Fruit fly (Drosophila melanogaster) whole organism, embryonic: ENCODE data around the gene Atx-1.
A peak's percentile ranks its signal among the peaks of the same experiment; 100 is the strongest.

ENCODE experiments used
- Antp ChIP-seq: fragments of 200-800 bp; sonication (Bioruptor generic); optimal IDR thresholded peaks from 3 replicates; lab custom pipeline; 2016; ENCODE audit warnings: missing biosample characterization, missing genetic modification characterization
- B-H2 ChIP-seq: fragments of 200-800 bp; sonication (Bioruptor generic); optimal IDR thresholded peaks from 2 replicates; lab custom pipeline; 2018; ENCODE audit warnings: missing biosample characterization, mild to moderate bottlenecking, missing genetic modification characterization
- Bgb ChIP-seq: fragments of 200-800 bp; sonication (Bioruptor generic); IDR thresholded peaks from 2 replicates; pipeline ENCODE4 v1.3.6; 2022; ENCODE audit warnings: missing biosample characterization, missing genetic modification characterization; ENCODE audit not compliant: partially characterized antibody
- CG10267 ChIP-seq: fragments of 200-800 bp; sonication (Bioruptor generic); optimal IDR thresholded peaks from 2 replicates; lab custom pipeline; 2018; ENCODE audit warnings: missing biosample characterization, mild to moderate bottlenecking, missing genetic modification characterization, moderate library complexity
- CG10543 ChIP-seq: fragments of 200-800 bp; sonication (Bioruptor generic); optimal IDR thresholded peaks from 3 replicates; lab custom pipeline; 2017; ENCODE audit warnings: missing biosample characterization, mild to moderate bottlenecking, missing genetic modification characterization, moderate library complexity
- CG10654 ChIP-seq: fragments of 200-800 bp; sonication (Bioruptor generic); optimal IDR thresholded peaks from 2 replicates; lab custom pipeline; 2016; ENCODE audit warnings: missing biosample characterization, missing genetic modification characterization
- CG11398 ChIP-seq: fragments of 200-800 bp; sonication (Bioruptor generic); optimal IDR thresholded peaks from 2 replicates; lab custom pipeline; 2016; ENCODE audit warnings: missing biosample characterization, missing genetic modification characterization
- CG1233 ChIP-seq: fragments of 200-800 bp; sonication (Bioruptor generic); optimal IDR thresholded peaks from 4 replicates; lab custom pipeline; 2018; ENCODE audit warnings: missing biosample characterization, mild to moderate bottlenecking, missing genetic modification characterization
- CG15601 ChIP-seq: fragments of 200-800 bp; sonication (Bioruptor generic); optimal IDR thresholded peaks from 3 replicates; lab custom pipeline; 2019; ENCODE audit warnings: missing biosample characterization, mild to moderate bottlenecking, missing genetic modification characterization, moderate library complexity
- CG1603 ChIP-seq: fragments of 200-800 bp; sonication (Bioruptor generic); optimal IDR thresholded peaks from 2 replicates; lab custom pipeline; 2019; ENCODE audit warnings: missing biosample characterization, mild to moderate bottlenecking, missing genetic modification characterization, moderate library complexity
- CG2889 ChIP-seq: fragments of 200-800 bp; sonication (Bioruptor generic); IDR thresholded peaks from 3 replicates; pipeline ENCODE4 v1.3.6; 2022; ENCODE audit warnings: missing biosample characterization, missing genetic modification characterization
- CG3281 ChIP-seq: fragments of 200-800 bp; sonication (Bioruptor generic); optimal IDR thresholded peaks from 3 replicates; lab custom pipeline; 2017; ENCODE audit warnings: missing biosample characterization, mild to moderate bottlenecking, missing genetic modification characterization
- CG4282 ChIP-seq: fragments of 200-800 bp; sonication (Bioruptor generic); optimal IDR thresholded peaks from 2 replicates; lab custom pipeline; 2016; ENCODE audit warnings: missing biosample characterization, missing genetic modification characterization
- CG6854 ChIP-seq: fragments of 200-800 bp; sonication (Bioruptor generic); optimal IDR thresholded peaks from 3 replicates; lab custom pipeline; 2017; ENCODE audit warnings: missing biosample characterization, mild to moderate bottlenecking, missing genetic modification characterization
- CG7271 ChIP-seq: fragments of 200-800 bp; sonication (Bioruptor generic); optimal IDR thresholded peaks from 2 replicates; lab custom pipeline; 2018; ENCODE audit warnings: missing biosample characterization, mild to moderate bottlenecking, missing genetic modification characterization, moderate library complexity
- CG8765 ChIP-seq: fragments of 200-800 bp; sonication (Bioruptor generic); IDR thresholded peaks from 2 replicates; pipeline ENCODE4 v1.3.6; 2022; ENCODE audit warnings: missing biosample characterization, missing genetic modification characterization
- CG9215 ChIP-seq: fragments of 200-800 bp; sonication (Bioruptor generic); IDR thresholded peaks from 2 replicates; pipeline ENCODE4 v1.3.6; 2022; ENCODE audit warnings: missing biosample characterization, missing genetic modification characterization
- CTCF ChIP-seq: fragments of 200-800 bp; sonication (Bioruptor generic); optimal IDR thresholded peaks from 2 replicates; lab custom pipeline; 2017; ENCODE audit warnings: missing biosample characterization, mild to moderate bottlenecking, missing genetic modification characterization, moderate library complexity
- Dll ChIP-seq: fragments of 200-800 bp; sonication (Bioruptor generic); IDR thresholded peaks from 4 replicates; pipeline ENCODE4 v1.3.6; 2022; ENCODE audit warnings: missing biosample characterization, missing genetic modification characterization; ENCODE audit not compliant: partially characterized antibody
- Doc3 ChIP-seq: fragments of 200-800 bp; sonication (Bioruptor generic); IDR thresholded peaks from 3 replicates; pipeline ENCODE4 v1.3.6; 2022; ENCODE audit warnings: missing biosample characterization, missing genetic modification characterization; ENCODE audit not compliant: partially characterized antibody
- Dp ChIP-seq: fragments of 200-800 bp; sonication (Bioruptor generic); optimal IDR thresholded peaks from 2 replicates; lab custom pipeline; 2018; ENCODE audit warnings: missing biosample characterization, mild to moderate bottlenecking, missing genetic modification characterization, moderate library complexity
- Drgx ChIP-seq: fragments of 200-800 bp; sonication (Bioruptor generic); IDR thresholded peaks from 2 replicates; pipeline ENCODE4 v1.3.6; 2022; ENCODE audit warnings: missing biosample characterization, missing genetic modification characterization
- Fer3 ChIP-seq: fragments of 200-800 bp; sonication (Bioruptor generic); optimal IDR thresholded peaks from 2 replicates; lab custom pipeline; 2018; ENCODE audit warnings: missing biosample characterization, mild to moderate bottlenecking, missing genetic modification characterization, moderate library complexity
- HHEX ChIP-seq: fragments of 200-800 bp; sonication (Bioruptor generic); optimal IDR thresholded peaks from 3 replicates; lab custom pipeline; 2017; ENCODE audit warnings: missing biosample characterization, mild to moderate bottlenecking, missing genetic modification characterization, missing genetic modification reagents
- Lpt ChIP-seq: fragments of >200 bp; optimal IDR thresholded peaks from 2 replicates; lab custom pipeline; 2018; ENCODE audit warnings: missing biosample characterization, missing genetic modification characterization
- Myb ChIP-seq: fragments of 200-800 bp; sonication (Bioruptor generic); optimal IDR thresholded peaks from 2 replicates; lab custom pipeline; 2016; ENCODE audit warnings: missing biosample characterization, missing genetic modification characterization
- NC2β ChIP-seq: fragments of 200-800 bp; sonication (Bioruptor generic); optimal IDR thresholded peaks from 2 replicates; lab custom pipeline; 2016; ENCODE audit warnings: missing biosample characterization, missing genetic modification characterization
- Oli ChIP-seq: fragments of 200-800 bp; sonication (Bioruptor generic); optimal IDR thresholded peaks from 2 replicates; lab custom pipeline; 2018; ENCODE audit warnings: missing biosample characterization, mild to moderate bottlenecking, missing genetic modification characterization, moderate library complexity
- Opbp ChIP-seq: fragments of 200-800 bp; sonication (Bioruptor generic); IDR thresholded peaks from 3 replicates; pipeline ENCODE4 v1.3.6; 2022; ENCODE audit warnings: missing biosample characterization, missing genetic modification characterization; ENCODE audit not compliant: partially characterized antibody
- Spps ChIP-seq: fragments of 200-800 bp; sonication (Bioruptor generic); optimal IDR thresholded peaks from 2 replicates; lab custom pipeline; 2018; ENCODE audit warnings: missing biosample characterization, mild to moderate bottlenecking, missing genetic modification characterization
- Stat92E ChIP-seq, 3 experiments: fragments of >200 bp in 2 of 3; fragments of 200-800 bp in 1 of 3; sonication (Bioruptor generic) in 1 of 3; optimal IDR thresholded peaks; 2 replicates each; lab custom pipeline; 2017 to 2019; ENCODE audit warnings: missing biosample characterization in 3 of 3, missing genetic modification characterization in 3 of 3, mild to moderate bottlenecking in 1 of 3, moderate library complexity in 1 of 3
- ab ChIP-seq: fragments of 200-800 bp; sonication (Bioruptor generic); optimal IDR thresholded peaks from 2 replicates; lab custom pipeline; 2016; ENCODE audit warnings: missing biosample characterization, missing genetic modification characterization
- abd-A ChIP-seq: fragments of 200-800 bp; sonication (Bioruptor generic); optimal IDR thresholded peaks from 3 replicates; lab custom pipeline; 2019; ENCODE audit warnings: missing biosample characterization, mild to moderate bottlenecking, missing genetic modification characterization, moderate library complexity
- az2 ChIP-seq: fragments of 200-800 bp; sonication (Bioruptor generic); optimal IDR thresholded peaks from 3 replicates; lab custom pipeline; 2016; ENCODE audit warnings: missing biosample characterization, missing genetic modification characterization
- crc ChIP-seq: fragments of 200-800 bp; sonication (Bioruptor generic); optimal IDR thresholded peaks from 2 replicates; lab custom pipeline; 2016; ENCODE audit warnings: missing biosample characterization, missing genetic modification characterization
- croc ChIP-seq: fragments of 200-800 bp; sonication (Bioruptor generic); conservative IDR thresholded peaks from 3 replicates; pipeline ENCODE4 v1.3.6; 2022; ENCODE audit warnings: missing biosample characterization, missing genetic modification characterization
- fru ChIP-seq: fragments of >200 bp; optimal IDR thresholded peaks from 2 replicates; lab custom pipeline; 2017
- fu2 ChIP-seq: fragments of 200-800 bp; sonication (Bioruptor generic); optimal IDR thresholded peaks from 2 replicates; lab custom pipeline; 2016; ENCODE audit warnings: missing biosample characterization, missing genetic modification characterization
- grn ChIP-seq: fragments of 200-800 bp; sonication (Bioruptor generic); optimal IDR thresholded peaks from 3 replicates; lab custom pipeline; 2017; ENCODE audit warnings: missing biosample characterization, missing genetic modification characterization
- ind ChIP-seq: fragments of 200-800 bp; sonication (Bioruptor generic); optimal IDR thresholded peaks from 3 replicates; lab custom pipeline; 2016; ENCODE audit warnings: missing biosample characterization, missing genetic modification characterization
- kay ChIP-seq: fragments of 200-800 bp; sonication (Bioruptor generic); optimal IDR thresholded peaks from 2 replicates; lab custom pipeline; 2016; ENCODE audit warnings: missing biosample characterization, missing genetic modification characterization
- lola ChIP-seq, 3 experiments: fragments of >200 bp in 2 of 3; fragments of 200-800 bp in 1 of 3; sonication (Bioruptor generic) in 1 of 3; optimal IDR thresholded peaks; 2 replicates each; lab custom pipeline; 2017 to 2019; ENCODE audit warnings: missing biosample characterization in 3 of 3, missing genetic modification characterization in 3 of 3, mild to moderate bottlenecking in 1 of 3, moderate library complexity in 1 of 3
- maf-S ChIP-seq: fragments of 200-800 bp; sonication (Bioruptor generic); optimal IDR thresholded peaks from 2 replicates; lab custom pipeline; 2016; ENCODE audit warnings: missing biosample characterization, missing genetic modification characterization
- pita ChIP-seq: fragments of 200-800 bp; sonication (Bioruptor generic); optimal IDR thresholded peaks from 2 replicates; lab custom pipeline; 2017; ENCODE audit warnings: missing biosample characterization, mild to moderate bottlenecking, missing genetic modification characterization
- ro ChIP-seq: fragments of 200-800 bp; sonication (Bioruptor generic); IDR thresholded peaks from 2 replicates; pipeline ENCODE4 v1.3.6; 2022; ENCODE audit warnings: missing biosample characterization, missing genetic modification characterization
- sna ChIP-seq: fragments of 200-800 bp; sonication (Bioruptor generic); IDR thresholded peaks from 2 replicates; pipeline ENCODE4 v1.3.6; 2022; ENCODE audit warnings: missing biosample characterization, missing genetic modification characterization; ENCODE audit not compliant: partially characterized antibody
- stwl ChIP-seq: fragments of 200-800 bp; sonication (Bioruptor generic); optimal IDR thresholded peaks from 3 replicates; lab custom pipeline; 2018; ENCODE audit warnings: missing biosample characterization, mild to moderate bottlenecking, missing genetic modification characterization, moderate library complexity
- sug ChIP-seq: fragments of 200-800 bp; optimal IDR thresholded peaks from 2 replicates; lab custom pipeline; 2019; ENCODE audit warnings: missing biosample characterization, mild to moderate bottlenecking, missing genetic modification characterization, moderate library complexity
- tio ChIP-seq: fragments of 200-800 bp; sonication (Bioruptor generic); optimal IDR thresholded peaks from 2 replicates; lab custom pipeline; 2017; ENCODE audit warnings: missing biosample characterization, missing genetic modification characterization, inconsistent platforms
- tll ChIP-seq, 2 experiments: fragments of 200-800 bp in 1 of 2; fragments of >200 bp in 1 of 2; sonication (Bioruptor generic) in 1 of 2; optimal IDR thresholded peaks; 2 replicates each; lab custom pipeline; 2017 to 2019; ENCODE audit warnings: missing biosample characterization in 2 of 2, missing genetic modification characterization in 2 of 2, mild to moderate bottlenecking in 1 of 2, moderate library complexity in 1 of 2
- z ChIP-seq: fragments of 200-800 bp; sonication (Bioruptor generic); IDR thresholded peaks from 3 replicates; pipeline ENCODE4 v1.3.6; 2022; ENCODE audit warnings: missing biosample characterization, missing genetic modification characterization

Atx-1 gene

DNA sequence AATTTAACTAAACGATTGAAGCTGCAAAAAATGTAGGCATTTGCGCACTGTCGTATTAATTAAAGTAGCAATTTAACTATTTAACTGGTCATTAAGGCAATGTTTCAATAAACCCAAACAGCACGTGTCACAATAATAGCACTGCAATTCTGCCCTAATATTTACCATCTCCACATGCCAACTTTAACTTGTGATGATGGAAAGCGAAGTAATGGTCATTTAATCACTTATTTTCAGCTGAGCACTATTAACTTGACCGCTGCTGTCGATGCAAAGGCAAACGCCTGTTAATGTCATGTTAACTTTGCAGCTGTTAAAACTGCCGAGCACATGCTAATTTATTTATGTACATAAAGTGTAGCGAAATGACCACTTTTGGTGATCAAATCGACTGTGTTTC, 28.8 kb upstream of the Atx-1 start (continued):
- peak; percentile 50 for TF ChIP-seq CG4282 (GFP tag; lab: Kevin White, UChicago)
- TF ChIP-seq croc (GFP tag; lab: Robert Waterston, UW): peak; percentile 33; the same call in 1 of the 3 replicates
- peak; percentile 87 for TF ChIP-seq Oli
- TF ChIP-seq sug (tag; lab: Kevin White, UChicago): peak; percentile 44
- TF ChIP-seq Stat92E (GFP tag; optimal IDR thresholded peaks at IDR 0.05; lab: Kevin White, UChicago): no peak
- TF ChIP-seq HHEX (GFP tag; lab: Kevin White, UChicago): peak; percentile 81
- peak; percentile 74 for TF ChIP-seq CG10654 (GFP tag; lab: Kevin White, UChicago)
- peak; percentile 68 for TF ChIP-seq ro (GFP tag; lab: Robert Waterston, UW)
- peak; percentile 62 for TF ChIP-seq Myb (GFP tag; lab: Kevin White, UChicago)
- peak; percentile 35 for TF ChIP-seq CTCF
- TF ChIP-seq Lpt: no peak
- TF ChIP-seq CG11398 (GFP tag; lab: Kevin White, UChicago): peak; percentile 28
- no peak for TF ChIP-seq B-H2 (GFP tag; lab: Kevin White, UChicago)
- TF ChIP-seq ind (GFP tag; lab: Kevin White, UChicago): peak; percentile 85
- peak; percentile 20 for TF ChIP-seq kay (GFP tag; lab: Kevin White, UChicago)
- TF ChIP-seq fru: no peak
- TF ChIP-seq CG3281 (GFP tag; lab: Kevin White, UChicago): peak; percentile 83
- peak; percentile 93 for TF ChIP-seq CG1603 (tag; lab: Kevin White, UChicago)
- TF ChIP-seq NC2β (GFP tag; lab: Kevin White, UChicago): peak; percentile 64
- peak; percentile 75; the same call in 2 of the 3 replicates for TF ChIP-seq CG2889 (GFP tag; lab: Robert Waterston, UW)
- no peak for TF ChIP-seq sna (GFP tag; lab: Robert Waterston, UW)
- TF ChIP-seq maf-S (GFP tag; lab: Kevin White, UChicago): peak; percentile 76
- TF ChIP-seq Spps (tag; lab: Kevin White, UChicago): peak; percentile 37
- peak in 1 of 3 experiments; percentile 50 for TF ChIP-seq lola (GFP tag; optimal IDR thresholded peaks at IDR 0.05; lab: Kevin White, UChicago)
- no peak for TF ChIP-seq grn (GFP tag; lab: Kevin White, UChicago)
- TF ChIP-seq Antp (GFP tag; lab: Kevin White, UChicago): peak; percentile 76
- TF ChIP-seq stwl: no peak
- TF ChIP-seq CG15601 (tag; lab: Kevin White, UChicago): peak; percentile 37
- TF ChIP-seq Drgx (GFP tag; lab: Robert Waterston, UW): peak; percentile 89
- no peak for TF ChIP-seq abd-A (tag; lab: Kevin White, UChicago)
- no peak for TF ChIP-seq Doc3 (GFP tag; lab: Robert Waterston, UW)
- no peak for TF ChIP-seq Bgb (GFP tag; lab: Robert Waterston, UW)
- 0 out of 2 replicates have a peak, but pooled peaks have one; percentile 37 for TF ChIP-seq CG8765
- no peak for TF ChIP-seq pita (GFP tag; lab: Kevin White, UChicago)
- TF ChIP-seq Dll (GFP tag; lab: Robert Waterston, UW): no peak
- TF ChIP-seq Fer3: peak; percentile 83
- no peak for TF ChIP-seq CG10543 (GFP tag; lab: Kevin White, UChicago)
- peak; percentile 67 for TF ChIP-seq CG6854 (GFP tag; lab: Kevin White, UChicago)
- peak; percentile 53 for TF ChIP-seq CG10267
- TF ChIP-seq CG7271 (tag; lab: Kevin White, UChicago): no peak
- TF ChIP-seq tio: peak; percentile 80
- TF ChIP-seq fu2 (GFP tag; lab: Kevin White, UChicago): peak; percentile 80
- peak; percentile 75 for TF ChIP-seq crc (GFP tag; lab: Kevin White, UChicago)
- no peak for TF ChIP-seq z
- TF ChIP-seq tll (GFP tag; optimal IDR thresholded peaks at IDR 0.05; lab: Kevin White, UChicago): no peak
- peak; percentile 83 for TF ChIP-seq az2
- peak; percentile 65 for TF ChIP-seq CG9215 (GFP tag; lab: Robert Waterston, UW)
- TF ChIP-seq Dp (GFP tag; lab: Kevin White, UChicago): no peak
- TF ChIP-seq ab (GFP tag; lab: Kevin White, UChicago): peak; percentile 79
- peak; percentile 83 for TF ChIP-seq CG1233 (GFP tag; lab: Kevin White, UChicago)
- TF ChIP-seq Opbp (GFP tag; lab: Robert Waterston, UW): no peak
